Fruit fly (Drosophila melanogaster): ENCODE results near the gene Mnat9.

The Mnat9 gene

dm6 chr3R:31580586-31580994, 35.4 kb downstream of the Mnat9 start, which contains the start of the genes pygo and rod (continued):
- TF ChIP-seq NfI (GFP tag; optimal IDR thresholded peaks at IDR 0.05) (no peak), al (GFP tag; IDR thresholded peaks at IDR 0.05) (no peak), CG17912 (GFP tag; optimal IDR thresholded peaks at IDR 0.05) (no peak), CG4404 (GFP tag; IDR thresholded peaks at IDR 0.05) (no peak), lmd (GFP tag; IDR thresholded peaks at IDR 0.05) (no peak), CG11723 (GFP tag; optimal IDR thresholded peaks at IDR 0.05) (no peak), ro (GFP tag; IDR thresholded peaks at IDR 0.05) (no peak), cad (GFP tag; optimal IDR thresholded peaks at IDR 0.05) (no peak), CG6765 (GFP tag; optimal IDR thresholded peaks at IDR 0.05) (no peak), CG31365 (tag; optimal IDR thresholded peaks at IDR 0.05) (no peak), nmo (GFP tag; optimal IDR thresholded peaks at IDR 0.05) (peak; percentile 61), schlank (tag; optimal IDR thresholded peaks at IDR 0.05) (no peak), gsb-n (tag; optimal IDR thresholded peaks at IDR 0.05) (no peak), CG2129 (GFP tag; IDR thresholded peaks at IDR 0.05; ENCODE audit: partially characterized antibody) (no peak), pita (GFP tag; optimal IDR thresholded peaks at IDR 0.05) (no peak), Sry-δ (GFP tag; optimal IDR thresholded peaks at IDR 0.05) (peak; percentile 73), repo (GFP tag; optimal IDR thresholded peaks at IDR 0.05) (no peak), B-H1 (GFP tag; IDR thresholded peaks at IDR 0.05) (no peak), CG12744 (GFP tag; optimal IDR thresholded peaks at IDR 0.05) (no peak), dmrt99B (tag; optimal IDR thresholded peaks at IDR 0.05) (no peak), Atf3 (GFP tag; optimal IDR thresholded peaks at IDR 0.05) (no peak), CG15479 (GFP tag; optimal IDR thresholded peaks at IDR 0.05) (no peak), gro (GFP tag; optimal IDR thresholded peaks at IDR 0.05) (no peak), CG2116 (GFP tag; optimal IDR thresholded peaks at IDR 0.05) (peak; percentile 95), CG4617 (GFP tag; optimal IDR thresholded peaks at IDR 0.05; ENCODE audit: borderline replicate concordance) (peak; percentile 25), Scr (GFP tag; IDR thresholded peaks at IDR 0.05; ENCODE audit: partially characterized antibody) (peak; percentile 70), CG6254 (GFP tag; optimal IDR thresholded peaks at IDR 0.05) (no peak), Atf-2 (GFP tag; optimal IDR thresholded peaks at IDR 0.05) (no peak), CG7963 (GFP tag; IDR thresholded peaks at IDR 0.05; ENCODE audit: partially characterized antibody) (peak; percentile 58), CG3838 (GFP tag; optimal IDR thresholded peaks at IDR 0.05) (no peak), CG13123 (GFP tag; optimal IDR thresholded peaks at IDR 0.05) (no peak), D19A (tag; optimal IDR thresholded peaks at IDR 0.05) (no peak), hth (optimal IDR thresholded peaks at IDR 0.05) (no peak), sens (GFP tag) (peak; percentile 27), sr (GFP tag; IDR thresholded peaks at IDR 0.05) (no peak), ewg (GFP tag; optimal IDR thresholded peaks at IDR 0.05) (no peak), CG17829 (tag; optimal IDR thresholded peaks at IDR 0.05) (peak; percentile 55), CG11398 (GFP tag; optimal IDR thresholded peaks at IDR 0.05) (no peak), CG17802 (tag; optimal IDR thresholded peaks at IDR 0.05) (no peak), Dll (GFP tag; IDR thresholded peaks at IDR 0.05; ENCODE audit: partially characterized antibody) (peak; percentile 76), hbn (GFP tag; IDR thresholded peaks at IDR 0.05; ENCODE audit: partially characterized antibody) (peak; percentile 52), Fer2 (tag; optimal IDR thresholded peaks at IDR 0.05) (no peak), CG10565 (GFP tag; optimal IDR thresholded peaks at IDR 0.05) (no peak), CG6813 (GFP tag; optimal IDR thresholded peaks at IDR 0.05) (no peak), CG8924 (tag; optimal IDR thresholded peaks at IDR 0.05) (no peak), Hsf (GFP tag; optimal IDR thresholded peaks at IDR 0.05) (no peak), tgo (GFP tag; IDR thresholded peaks at IDR 0.05) (no peak), Dip3 (GFP tag; optimal IDR thresholded peaks at IDR 0.05) (no peak), CG12236 (GFP tag; optimal IDR thresholded peaks at IDR 0.05) (no peak), CG15011 (GFP tag; optimal IDR thresholded peaks at IDR 0.05) (no peak), CG17328 (GFP tag; IDR thresholded peaks at IDR 0.05) (no peak), BEAF-32 (GFP tag; optimal IDR thresholded peaks at IDR 0.05) (peak; percentile 68)

All from whole organism, embryonic.